Worm (Caenorhabditis elegans): Measurements from ENCODE around the gene srg-41.
A peak's percentile ranks its signal among the peaks of the same experiment; 100 is the strongest.

srg-41 gene

DNA sequence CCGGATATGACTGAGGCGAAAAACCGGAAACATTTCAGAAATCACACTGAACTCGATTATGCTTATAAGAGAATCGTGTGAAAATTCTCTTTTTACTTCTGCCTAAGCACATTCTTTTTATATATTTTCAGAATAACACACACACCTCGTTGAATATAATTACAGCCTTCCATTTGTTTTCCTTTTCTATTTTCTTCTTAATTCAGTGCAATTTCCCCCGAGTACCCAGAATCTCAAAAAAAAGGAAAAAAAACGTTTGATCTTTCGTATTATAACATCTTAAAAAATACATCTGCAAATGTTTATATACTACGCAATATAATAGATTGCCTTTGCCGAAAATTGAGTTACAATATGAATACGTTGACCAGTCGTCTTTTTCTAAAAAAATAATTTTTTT, 29.9 kb downstream of the srg-41 start:
- TF ChIP-seq ZK546.5 (tag; optimal IDR thresholded peaks at IDR 0.05) (no peak), nhr-25 (tag; optimal IDR thresholded peaks at IDR 0.05) (no peak), zag-1 (tag; optimal IDR thresholded peaks at IDR 0.05) (no peak), lin-13 (GFP tag; optimal IDR thresholded peaks at IDR 0.05) (no peak), fos-1 (tag; optimal IDR thresholded peaks at IDR 0.05) (no peak), crh-2 (tag; optimal IDR thresholded peaks at IDR 0.05) (no peak), ceh-16 (tag; optimal IDR thresholded peaks at IDR 0.05) (no peak), elt-1 (tag; optimal IDR thresholded peaks at IDR 0.05) (no peak), nhr-77 (tag; optimal IDR thresholded peaks at IDR 0.05) (no peak), nhr-23 (tag; optimal IDR thresholded peaks at IDR 0.05) (no peak), alr-1 (tag; optimal IDR thresholded peaks at IDR 0.05) (no peak), skn-1 (tag; optimal IDR thresholded peaks at IDR 0.05) (no peak), nhr-21 (tag; optimal IDR thresholded peaks at IDR 0.05) (no peak), nhr-237 (tag; optimal IDR thresholded peaks at IDR 0.05) (no peak), snpc-4 (tag; optimal IDR thresholded peaks at IDR 0.05) (no peak), elt-3 (tag; optimal IDR thresholded peaks at IDR 0.05) (no peak), C34F6.9 (tag; optimal IDR thresholded peaks at IDR 0.05) (no peak), sma-9 (GFP tag; optimal IDR thresholded peaks at IDR 0.05) (no peak), sma-9 (tag; optimal IDR thresholded peaks at IDR 0.05) (no peak)

DNA sequence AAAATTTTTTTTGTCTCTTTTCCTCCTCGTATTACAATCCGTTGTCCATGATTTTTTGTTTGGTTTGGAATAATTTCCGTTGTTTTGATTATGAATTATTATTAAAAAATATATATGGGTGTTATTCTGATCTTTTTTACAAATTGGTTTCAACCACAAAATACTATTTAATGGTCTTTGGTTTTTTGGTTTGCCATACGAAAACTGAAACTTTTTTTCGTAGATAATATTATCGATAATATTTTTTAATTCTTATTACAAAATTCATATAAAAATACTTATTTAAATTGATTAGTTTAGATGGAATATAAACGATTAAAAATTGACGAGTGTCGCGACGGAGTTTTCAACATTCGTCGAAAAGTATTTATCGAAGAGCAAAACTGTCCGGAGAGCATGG, 34.5 kb downstream of the srg-41 start, which contains the start of gene jmjd-5:
TSS of gene jmjd-5 (plus strand) at position 301 of the 400 bp plus-strand sequence.
- TF ChIP-seq dmd-4 (tag; optimal IDR thresholded peaks at IDR 0.05) (no peak), mbf-1 (tag; optimal IDR thresholded peaks at IDR 0.05) (no peak), ztf-1 (GFP tag; conservative IDR thresholded peaks at IDR 0.05) (no peak), R02D3.7 (tag; optimal IDR thresholded peaks at IDR 0.05) (no peak), elt-1 (tag; optimal IDR thresholded peaks at IDR 0.05) (no peak), lin-13 (GFP tag; optimal IDR thresholded peaks at IDR 0.05) (no peak), unc-39 (tag; optimal IDR thresholded peaks at IDR 0.05) (no peak)

DNA sequence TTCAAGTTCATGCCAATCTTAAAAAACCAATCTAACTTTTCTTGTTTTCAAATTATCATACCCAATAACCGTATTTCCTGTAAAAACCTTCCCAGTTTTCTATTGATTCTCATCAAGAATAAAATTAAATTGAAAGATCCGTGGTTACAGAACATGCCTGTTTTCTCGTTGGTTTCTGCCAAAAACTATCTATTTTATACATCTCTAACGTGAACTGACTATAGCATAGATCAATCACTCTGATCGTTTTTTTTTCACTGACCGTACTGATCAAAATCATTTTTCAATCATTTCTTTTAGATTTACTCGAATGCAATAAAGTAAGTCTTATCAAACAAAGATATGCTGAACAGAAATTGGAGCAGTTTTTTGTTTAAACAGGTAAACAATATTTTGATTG, 36.8 kb downstream of the srg-41 start, which contains the start of gene C06H2.2:
TSS of gene C06H2.2 (plus strand) at position 301 of the 400 bp plus-strand sequence.
- TF ChIP-seq lin-13 (GFP tag; optimal IDR thresholded peaks at IDR 0.05) (no peak), unc-55 (GFP tag; optimal IDR thresholded peaks at IDR 0.05) (no peak), nhr-12 (tag; optimal IDR thresholded peaks at IDR 0.05) (no peak), ztf-4 (tag; optimal IDR thresholded peaks at IDR 0.05) (no peak)

DNA sequence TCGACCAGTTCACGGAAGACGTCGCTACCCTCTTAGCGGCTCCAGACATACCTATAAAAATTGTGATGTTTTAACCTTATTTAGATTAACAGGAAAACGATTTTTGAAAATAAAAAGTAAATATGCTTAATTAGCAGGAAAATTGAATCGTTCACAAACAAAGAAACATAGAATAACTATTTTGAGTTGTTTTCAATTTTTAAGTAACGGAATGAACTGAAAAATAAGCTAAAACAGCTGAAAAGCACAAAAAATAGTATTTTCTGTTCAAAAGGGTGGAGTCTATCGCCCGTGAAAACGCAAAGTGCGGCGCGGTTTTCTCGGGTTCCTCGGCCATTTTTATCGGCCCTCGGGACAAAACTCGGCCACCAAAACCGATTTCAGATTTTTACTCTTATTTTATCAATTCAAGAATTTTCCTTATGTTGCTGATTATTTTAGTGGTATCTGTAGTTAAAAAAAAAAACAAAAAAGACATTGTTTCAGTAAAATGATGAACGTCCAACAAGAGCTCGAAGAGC, 37.8 kb downstream of the srg-41 start, which contains the start of the genes atp-5 and lmtr-3:
TSS of gene atp-5 (minus strand) at position 51 of the 521 bp plus-strand sequence.
TSS of gene lmtr-3 (plus strand) at position 370 of the 521 bp plus-strand sequence.
- peak; percentile 89 for TF ChIP-seq C34F6.9 (tag; optimal IDR thresholded peaks at IDR 0.05)
- peak; percentile 72 for TF ChIP-seq sma-9 (GFP tag; optimal IDR thresholded peaks at IDR 0.05)
- no peak for TF ChIP-seq sma-9 (tag; optimal IDR thresholded peaks at IDR 0.05)
- no peak for TF ChIP-seq aly-2 (tag; optimal IDR thresholded peaks at IDR 0.05)
- peak; percentile 68 for TF ChIP-seq gmeb-1 (tag; optimal IDR thresholded peaks at IDR 0.05)
- peak; percentile 67 for TF ChIP-seq nhr-129 (tag; optimal IDR thresholded peaks at IDR 0.05)
- no peak for TF ChIP-seq nhr-77 (tag; optimal IDR thresholded peaks at IDR 0.05)
- TF ChIP-seq zag-1 (tag; optimal IDR thresholded peaks at IDR 0.05), result no peak
- TF ChIP-seq lin-11 (tag; optimal IDR thresholded peaks at IDR 0.05), result peak; percentile 72
- TF ChIP-seq egl-27 (tag; optimal IDR thresholded peaks at IDR 0.05), result no peak
- peak; percentile 89 for TF ChIP-seq unc-55 (GFP tag; optimal IDR thresholded peaks at IDR 0.05)
- TF ChIP-seq fos-1 (tag; optimal IDR thresholded peaks at IDR 0.05), result peak; percentile 62
- TF ChIP-seq unc-39 (tag; optimal IDR thresholded peaks at IDR 0.05), result no peak
- no peak for TF ChIP-seq unc-62 (GFP tag; optimal IDR thresholded peaks at IDR 0.05)
- TF ChIP-seq lin-13 (GFP tag; optimal IDR thresholded peaks at IDR 0.05), result peak; percentile 68
- TF ChIP-seq F13H6.1 (tag; optimal IDR thresholded peaks at IDR 0.05), result peak; percentile 75
- no peak for TF ChIP-seq nhr-23 (tag; optimal IDR thresholded peaks at IDR 0.05)
- peak; percentile 67 for TF ChIP-seq crh-2 (tag; optimal IDR thresholded peaks at IDR 0.05)
- peak; percentile 2 for TF ChIP-seq sem-4 (tag; optimal IDR thresholded peaks at IDR 0.05)
- TF ChIP-seq nhr-25 (tag; optimal IDR thresholded peaks at IDR 0.05), result peak; percentile 65
- peak; percentile 30 to 79 for TF ChIP-seq lsy-2 (tag; optimal IDR thresholded peaks at IDR 0.05)
- no peak for TF ChIP-seq mdl-1 (tag; optimal IDR thresholded peaks at IDR 0.05)
- peak; percentile 65 for TF ChIP-seq sma-3 (GFP tag; optimal IDR thresholded peaks at IDR 0.05)

Measured in whole organism, L2 larva.